Fruit fly (Drosophila melanogaster): Measurements from ENCODE around the gene Sfp93F.

Gene Sfp93F

DNA sequence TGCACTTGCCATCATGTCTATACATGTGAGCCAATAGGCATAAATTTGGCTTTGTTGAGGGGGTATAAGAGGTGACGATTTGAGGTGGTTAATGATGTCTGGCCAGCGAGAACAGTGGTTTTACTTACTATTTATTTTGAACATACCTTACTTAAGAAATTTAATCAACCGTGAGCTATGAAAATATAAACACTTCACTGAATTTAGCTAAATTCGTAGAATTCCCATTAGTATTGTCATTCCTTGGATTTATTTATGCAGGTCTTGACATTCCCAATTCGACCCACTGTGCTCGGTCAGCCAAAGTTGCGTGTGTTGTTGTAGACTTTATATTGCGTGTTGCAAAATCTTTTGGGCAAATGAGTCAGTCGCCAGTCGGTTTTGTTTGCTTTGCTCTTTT lies 48.2 kb downstream of the Sfp93F start (continued):
- TF ChIP-seq Gug (GFP tag; IDR thresholded peaks at IDR 0.05) (0 out of 2 replicates have a peak, but pooled peaks have one; percentile 16), Lpt (GFP tag; optimal IDR thresholded peaks at IDR 0.05) (peak; percentile 31), Met (GFP tag; optimal IDR thresholded peaks at IDR 0.05) (peak; percentile 43), CG6854 (GFP tag; optimal IDR thresholded peaks at IDR 0.05) (no peak), Smox (GFP tag; optimal IDR thresholded peaks at IDR 0.05) (peak; percentile 34), CG8632 (GFP tag; optimal IDR thresholded peaks at IDR 0.05) (peak; percentile 24), svp (GFP tag) (peak; percentile 75), ss (GFP tag; optimal IDR thresholded peaks at IDR 0.05) (peak in 1 of 2 experiments; percentile 79), CG11762 (GFP tag; optimal IDR thresholded peaks at IDR 0.05; ENCODE audit: insufficient read depth) (no peak), Blimp-1 (GFP tag; optimal IDR thresholded peaks at IDR 0.05) (no peak), CG11294 (GFP tag; IDR thresholded peaks at IDR 0.05) (peak; percentile 64; the same call in 1 of the 2 replicates), vri (GFP tag; optimal IDR thresholded peaks at IDR 0.05) (peak; percentile 2), CG10669 (GFP tag; optimal IDR thresholded peaks at IDR 0.05) (no peak)
